Fruit fly (Drosophila melanogaster) whole organism, embryonic: ENCODE measurements around the gene VhaM9.7-c.

Experiments
- Blimp-1 ChIP-seq: fragments of 200-800 bp; sonication (Bioruptor generic); optimal IDR thresholded peaks from 3 replicates; lab custom pipeline; 2018; ENCODE audit warnings: missing biosample characterization, missing genetic modification characterization, mild to moderate bottlenecking, moderate library complexity, missing genetic modification reagents
- CG10321 ChIP-seq: fragments of 200-800 bp; sonication (Bioruptor generic); IDR thresholded peaks from 2 replicates; pipeline ENCODE4 v1.3.6; 2022; ENCODE audit warnings: missing biosample characterization, missing genetic modification characterization
- CG11085 ChIP-seq: fragments of 200-800 bp; sonication (Bioruptor generic); IDR thresholded peaks from 2 replicates; pipeline ENCODE4 v1.3.6; 2022; ENCODE audit warnings: missing biosample characterization, missing genetic modification characterization
- CG11247 ChIP-seq: fragments of 200-800 bp; sonication (Bioruptor generic); IDR thresholded peaks from 2 replicates; pipeline ENCODE4 v1.3.6; 2022; ENCODE audit warnings: missing biosample characterization, missing genetic modification characterization
- CG11456 ChIP-seq: fragments of 200-800 bp; sonication (Bioruptor generic); IDR thresholded peaks from 3 replicates; pipeline ENCODE4 v1.3.6; 2022; ENCODE audit warnings: missing biosample characterization, missing genetic modification characterization
- CG11696 ChIP-seq: fragments of 200-800 bp; sonication (Bioruptor generic); IDR thresholded peaks from 2 replicates; pipeline ENCODE4 v1.3.6; 2022; ENCODE audit warnings: missing biosample characterization, missing genetic modification characterization
- CG12236 ChIP-seq: fragments of 200-800 bp; sonication (Bioruptor generic); optimal IDR thresholded peaks from 2 replicates; lab custom pipeline; 2016; ENCODE audit warnings: missing biosample characterization, missing genetic modification characterization
- CG13287 ChIP-seq: fragments of 200-800 bp; sonication (Bioruptor generic); IDR thresholded peaks from 2 replicates; pipeline ENCODE4 v1.3.6; 2022; ENCODE audit warnings: missing biosample characterization, missing genetic modification characterization; ENCODE audit not compliant: partially characterized antibody
- CG13296 ChIP-seq: fragments of 200-800 bp; sonication (Bioruptor generic); optimal IDR thresholded peaks from 3 replicates; lab custom pipeline; 2018; ENCODE audit warnings: missing biosample characterization, mild to moderate bottlenecking, missing genetic modification characterization
- CG13424 ChIP-seq: fragments of 200-800 bp; sonication (Bioruptor generic); optimal IDR thresholded peaks from 2 replicates; lab custom pipeline; 2019; ENCODE audit warnings: missing biosample characterization, mild to moderate bottlenecking, missing genetic modification characterization, moderate library complexity
- CG14014 ChIP-seq: fragments of 200-800 bp; sonication (Bioruptor generic); IDR thresholded peaks from 2 replicates; pipeline ENCODE4 v1.3.6; 2022; ENCODE audit warnings: missing biosample characterization, missing genetic modification characterization
- CG14965 ChIP-seq: fragments of 200-800 bp; sonication (Bioruptor generic); optimal IDR thresholded peaks from 2 replicates; lab custom pipeline; 2016; ENCODE audit warnings: missing biosample characterization, missing genetic modification characterization, borderline replicate concordance
- CG16779 ChIP-seq: fragments of 200-800 bp; sonication (Bioruptor generic); IDR thresholded peaks from 2 replicates; pipeline ENCODE4 v1.3.6; 2022; ENCODE audit warnings: missing biosample characterization, missing genetic modification characterization
- CG16815 ChIP-seq: fragments of 200-800 bp; sonication (Bioruptor generic); optimal IDR thresholded peaks from 3 replicates; lab custom pipeline; 2017; ENCODE audit warnings: missing biosample characterization, mild to moderate bottlenecking, missing genetic modification characterization
- CG16863 ChIP-seq: fragments of 200-800 bp; sonication (Bioruptor generic); optimal IDR thresholded peaks from 3 replicates; lab custom pipeline; 2016; ENCODE audit warnings: missing biosample characterization, missing genetic modification characterization
- CG17361 ChIP-seq: fragments of 200-800 bp; sonication (Bioruptor generic); IDR thresholded peaks from 3 replicates; pipeline ENCODE4 v1.3.6; 2022; ENCODE audit warnings: missing biosample characterization, missing genetic modification characterization
- CG2889 ChIP-seq: fragments of 200-800 bp; sonication (Bioruptor generic); IDR thresholded peaks from 3 replicates; pipeline ENCODE4 v1.3.6; 2022; ENCODE audit warnings: missing biosample characterization, missing genetic modification characterization
- CG30020 ChIP-seq: fragments of 200-800 bp; optimal IDR thresholded peaks from 2 replicates; lab custom pipeline; 2019; ENCODE audit warnings: missing biosample characterization, mild to moderate bottlenecking, missing genetic modification characterization, moderate library complexity
- CG32532 ChIP-seq: fragments of 200-800 bp; sonication (Bioruptor generic); IDR thresholded peaks from 2 replicates; pipeline ENCODE4 v1.3.6; 2022; ENCODE audit warnings: missing biosample characterization, missing genetic modification characterization
- CG32767 ChIP-seq: fragments of 200-800 bp; sonication (Bioruptor generic); IDR thresholded peaks from 2 replicates; pipeline ENCODE4 v1.3.6; 2022; ENCODE audit warnings: missing biosample characterization, missing genetic modification characterization
- CG33557 ChIP-seq: fragments of 200-800 bp; sonication (Bioruptor generic); optimal IDR thresholded peaks from 2 replicates; lab custom pipeline; 2019; ENCODE audit warnings: missing biosample characterization, mild to moderate bottlenecking, missing genetic modification characterization, moderate library complexity
- CG5245 ChIP-seq: fragments of 200-800 bp; sonication (Bioruptor generic); optimal IDR thresholded peaks from 3 replicates; lab custom pipeline; 2016; ENCODE audit warnings: missing biosample characterization, missing genetic modification characterization
- CG6791 ChIP-seq: fragments of 200-800 bp; sonication (Bioruptor generic); IDR thresholded peaks from 3 replicates; pipeline ENCODE4 v1.3.6; 2022; ENCODE audit warnings: missing biosample characterization, missing genetic modification characterization; ENCODE audit not compliant: partially characterized antibody
- CG7271 ChIP-seq: fragments of 200-800 bp; sonication (Bioruptor generic); optimal IDR thresholded peaks from 2 replicates; lab custom pipeline; 2018; ENCODE audit warnings: missing biosample characterization, mild to moderate bottlenecking, missing genetic modification characterization, moderate library complexity
- CG7786 ChIP-seq: fragments of 200-800 bp; sonication (Bioruptor generic); optimal IDR thresholded peaks from 2 replicates; lab custom pipeline; 2016; ENCODE audit warnings: missing biosample characterization, missing genetic modification characterization
- CG7928 ChIP-seq: fragments of 200-800 bp; sonication (Bioruptor generic); optimal IDR thresholded peaks from 2 replicates; lab custom pipeline; 2017; ENCODE audit warnings: missing biosample characterization, mild to moderate bottlenecking, missing genetic modification characterization
- CG8765 ChIP-seq: fragments of 200-800 bp; sonication (Bioruptor generic); IDR thresholded peaks from 2 replicates; pipeline ENCODE4 v1.3.6; 2022; ENCODE audit warnings: missing biosample characterization, missing genetic modification characterization
- CG8924 ChIP-seq: fragments of 200-800 bp; optimal IDR thresholded peaks from 3 replicates; lab custom pipeline; 2019; ENCODE audit warnings: missing biosample characterization, mild to moderate bottlenecking, missing genetic modification characterization, moderate library complexity
- CG9932 ChIP-seq: fragments of 200-800 bp; sonication (Bioruptor generic); IDR thresholded peaks from 2 replicates; pipeline ENCODE4 v1.3.6; 2022; ENCODE audit warnings: missing biosample characterization, missing genetic modification characterization
- Dad ChIP-seq: fragments of 200-800 bp; sonication (Bioruptor generic); optimal IDR thresholded peaks from 3 replicates; lab custom pipeline; 2016; ENCODE audit warnings: missing biosample characterization, missing genetic modification characterization
- Dip3 ChIP-seq: fragments of 200-800 bp; sonication (Bioruptor generic); optimal IDR thresholded peaks from 3 replicates; lab custom pipeline; 2016; ENCODE audit warnings: missing biosample characterization, missing genetic modification characterization
- Neu2 ChIP-seq: fragments of 200-800 bp; sonication (Bioruptor generic); optimal IDR thresholded peaks from 3 replicates; lab custom pipeline; 2016; ENCODE audit warnings: missing biosample characterization, missing genetic modification characterization, borderline replicate concordance
- Nf-YC ChIP-seq: fragments of 200-800 bp; optimal IDR thresholded peaks from 3 replicates; lab custom pipeline; 2019; ENCODE audit warnings: missing biosample characterization, mild to moderate bottlenecking, missing genetic modification characterization, moderate library complexity
- PHDP ChIP-seq: fragments of 200-800 bp; sonication (Bioruptor generic); optimal IDR thresholded peaks from 3 replicates; lab custom pipeline; 2018; ENCODE audit warnings: missing biosample characterization, mild to moderate bottlenecking, missing genetic modification characterization, moderate library complexity
- Ssrp ChIP-seq: fragments of 200-800 bp; sonication (Bioruptor generic); optimal IDR thresholded peaks from 2 replicates; lab custom pipeline; 2018; ENCODE audit warnings: missing biosample characterization, mild to moderate bottlenecking, missing genetic modification characterization, moderate library complexity
- dmrt99B ChIP-seq: fragments of 200-800 bp; sonication (Bioruptor generic); optimal IDR thresholded peaks from 2 replicates; lab custom pipeline; 2018; ENCODE audit warnings: missing biosample characterization, mild to moderate bottlenecking, missing genetic modification characterization, moderate library complexity
- dpn ChIP-seq, 2 experiments: fragments of 200-800 bp; sonication (Bioruptor generic); optimal IDR thresholded peaks; 3 replicates each; lab custom pipeline; 2016; ENCODE audit warnings: missing biosample characterization in 2 of 2, missing genetic modification characterization in 2 of 2
- gce ChIP-seq: fragments of 200-800 bp; sonication (Bioruptor generic); IDR thresholded peaks from 3 replicates; pipeline ENCODE4 v1.3.6; 2022; ENCODE audit warnings: missing biosample characterization, missing genetic modification characterization
- gfzf ChIP-seq: fragments of 200-800 bp; sonication (Bioruptor generic); optimal IDR thresholded peaks from 2 replicates; lab custom pipeline; 2016; ENCODE audit warnings: missing biosample characterization, mild to moderate bottlenecking, missing genetic modification characterization, moderate library complexity
- grau ChIP-seq: fragments of 200-800 bp; optimal IDR thresholded peaks from 3 replicates; lab custom pipeline; 2019; ENCODE audit warnings: missing biosample characterization, mild to moderate bottlenecking, missing genetic modification characterization, moderate library complexity
- ind ChIP-seq: fragments of 200-800 bp; sonication (Bioruptor generic); optimal IDR thresholded peaks from 3 replicates; lab custom pipeline; 2016; ENCODE audit warnings: missing biosample characterization, missing genetic modification characterization
- mld ChIP-seq: fragments of 200-800 bp; sonication (Bioruptor generic); IDR thresholded peaks from 3 replicates; pipeline ENCODE4 v1.3.6; 2022; ENCODE audit warnings: missing biosample characterization, missing genetic modification characterization; ENCODE audit not compliant: partially characterized antibody
- oc ChIP-seq: fragments of 200-800 bp; sonication (Bioruptor generic); optimal IDR thresholded peaks from 2 replicates; lab custom pipeline; 2018; ENCODE audit warnings: missing biosample characterization, mild to moderate bottlenecking, missing genetic modification characterization, moderate library complexity
- phol ChIP-seq: fragments of 200-800 bp; sonication (Bioruptor generic); optimal IDR thresholded peaks from 3 replicates; lab custom pipeline; 2018; ENCODE audit warnings: missing biosample characterization, mild to moderate bottlenecking, missing genetic modification characterization, moderate library complexity
- rib ChIP-seq: fragments of 200-800 bp; sonication (Bioruptor generic); IDR thresholded peaks from 2 replicates; pipeline ENCODE4 v1.3.6; 2022; ENCODE audit warnings: missing biosample characterization, missing genetic modification characterization
- sim ChIP-seq: fragments of 200-800 bp; sonication (Bioruptor generic); IDR thresholded peaks from 2 replicates; pipeline ENCODE4 v1.3.6; 2022; ENCODE audit warnings: missing biosample characterization, missing genetic modification characterization
- slbo ChIP-seq: fragments of 200-800 bp; sonication (Bioruptor generic); IDR thresholded peaks from 2 replicates; pipeline ENCODE4 v1.3.6; 2022; ENCODE audit warnings: missing biosample characterization, missing genetic modification characterization
- so ChIP-seq: fragments of 200-800 bp; sonication (Bioruptor generic); IDR thresholded peaks from 3 replicates; pipeline ENCODE4 v1.3.6; 2022; ENCODE audit warnings: missing biosample characterization, missing genetic modification characterization
- stwl ChIP-seq: fragments of 200-800 bp; sonication (Bioruptor generic); optimal IDR thresholded peaks from 3 replicates; lab custom pipeline; 2018; ENCODE audit warnings: missing biosample characterization, mild to moderate bottlenecking, missing genetic modification characterization, moderate library complexity
- tx ChIP-seq: fragments of 200-800 bp; sonication (Bioruptor generic); optimal IDR thresholded peaks from 2 replicates; lab custom pipeline; 2016; ENCODE audit warnings: missing biosample characterization, missing genetic modification characterization
- vfl ChIP-seq: fragments of 200-800 bp; sonication (Bioruptor generic); optimal IDR thresholded peaks from 2 replicates; lab custom pipeline; 2016; ENCODE audit warnings: missing biosample characterization, missing genetic modification characterization
- zfh1 ChIP-seq: fragments of 200-800 bp; sonication (Bioruptor generic); IDR thresholded peaks from 3 replicates; pipeline ENCODE4 v1.3.6; 2022; ENCODE audit warnings: missing biosample characterization, missing genetic modification characterization

Gene VhaM9.7-c

dm6 chr3L:4186659-4187058, at the start of gene VhaM9.7-c (continued):
- TF ChIP-seq sim (GFP tag; lab: Robert Waterston, UW) (no peak), dpn (GFP tag; optimal IDR thresholded peaks at IDR 0.05; lab: Kevin White, UChicago) (peak; percentile 48 to 50), CG10321 (GFP tag; lab: Robert Waterston, UW) (no peak), CG11456 (GFP tag; lab: Robert Waterston, UW) (no peak), Neu2 (GFP tag; lab: Kevin White, UChicago) (no peak), CG17361 (GFP tag; lab: Robert Waterston, UW) (no peak; the same call in 2 of the 3 replicates), CG13287 (GFP tag; lab: Robert Waterston, UW) (peak; percentile 55), gfzf (GFP tag; lab: Kevin White, UChicago) (peak; percentile 81), so (GFP tag; lab: Robert Waterston, UW) (no peak), phol (peak; percentile 39), stwl (tag; lab: Kevin White, UChicago) (peak; percentile 96), CG16815 (GFP tag; lab: Kevin White, UChicago) (no peak), rib (GFP tag; lab: Robert Waterston, UW) (no peak), tx (GFP tag; lab: Kevin White, UChicago) (no peak), CG30020 (tag; lab: Kevin White, UChicago) (no peak), CG16779 (GFP tag; lab: Robert Waterston, UW) (no peak), CG16863 (GFP tag; lab: Kevin White, UChicago) (no peak), CG32767 (GFP tag; lab: Robert Waterston, UW) (no peak), CG7271 (no peak), CG14014 (GFP tag; lab: Robert Waterston, UW) (no peak), CG32532 (no peak), Ssrp (tag; lab: Kevin White, UChicago) (no peak), PHDP (tag; lab: Kevin White, UChicago) (no peak), CG13424 (tag; lab: Kevin White, UChicago) (no peak), Nf-YC (tag; lab: Kevin White, UChicago) (no peak), CG11247 (GFP tag; lab: Robert Waterston, UW) (no peak), CG11696 (GFP tag; lab: Robert Waterston, UW) (no peak), vfl (GFP tag; lab: Kevin White, UChicago) (peak; percentile 44), CG2889 (no peak), mld (no peak), ind (GFP tag; lab: Kevin White, UChicago) (peak; percentile 38), CG9932 (GFP tag; lab: Robert Waterston, UW) (peak; percentile 71), slbo (GFP tag; lab: Robert Waterston, UW) (peak; percentile 53; the same call in 1 of the 2 replicates), zfh1 (GFP tag; lab: Robert Waterston, UW) (0 out of 3 replicates have a peak, but pooled peaks have one; percentile 38), CG8765 (GFP tag; lab: Robert Waterston, UW) (no peak), Dad (GFP tag; lab: Kevin White, UChicago) (peak; percentile 32), CG11085 (GFP tag; lab: Robert Waterston, UW) (no peak), dmrt99B (tag; lab: Kevin White, UChicago) (no peak), gce (GFP tag; lab: Robert Waterston, UW) (no peak), oc (tag; lab: Kevin White, UChicago) (no peak), CG33557 (GFP tag; lab: Kevin White, UChicago) (no peak), CG12236 (no peak), CG14965 (GFP tag; lab: Kevin White, UChicago) (no peak), Blimp-1 (no peak), CG6791 (no peak), CG8924 (tag; lab: Kevin White, UChicago) (no peak), CG7786 (GFP tag; lab: Kevin White, UChicago) (peak; percentile 45), CG7928 (GFP tag; lab: Kevin White, UChicago) (no peak), CG13296 (peak; percentile 2), grau (tag; lab: Kevin White, UChicago) (peak; percentile 26), CG5245 (no peak), Dip3 (GFP tag; lab: Kevin White, UChicago) (peak; percentile 8)
